Worm (Caenorhabditis elegans): Measurements from ENCODE around the gene uda-1.

Gene uda-1

DNA sequence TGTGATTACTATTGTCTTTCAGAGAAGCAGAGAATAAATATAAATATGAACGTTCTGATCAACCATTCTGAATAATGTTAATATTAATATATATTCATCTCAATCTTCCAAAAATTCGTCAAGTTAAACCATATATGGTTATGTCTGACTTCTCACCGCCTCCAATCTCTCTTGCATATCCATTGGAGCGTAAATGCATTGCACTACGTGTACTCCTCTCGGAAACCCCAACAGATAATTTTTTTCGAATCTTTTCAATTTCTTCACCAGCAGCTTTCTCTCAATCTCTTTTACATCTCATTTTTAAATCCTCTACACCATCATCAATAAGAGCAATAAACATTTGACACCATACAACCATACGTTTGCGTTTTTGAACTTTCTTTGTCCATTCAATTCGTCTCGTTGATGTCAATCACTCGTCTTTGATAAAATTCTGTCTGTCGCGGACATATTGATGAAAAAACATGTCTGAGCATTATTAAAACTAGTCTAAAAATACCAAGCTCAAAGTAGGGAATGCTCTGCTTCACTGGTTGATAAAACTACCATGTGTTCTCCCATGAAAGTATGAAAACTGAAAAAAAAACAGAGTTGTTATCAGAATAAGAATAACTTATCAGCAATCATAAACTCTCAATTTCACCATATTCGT lies 1.1 kb upstream of the uda-1 start (continued):
- TF ChIP-seq lsy-27 (tag; optimal IDR thresholded peaks at IDR 0.05; ENCODE audit: borderline replicate concordance, insufficient read depth): no peak
- TF ChIP-seq madf-10 (tag; optimal IDR thresholded peaks at IDR 0.05): no peak
- TF ChIP-seq egl-18 (GFP tag; IDR thresholded peaks at IDR 0.05): no peak
- TF ChIP-seq Y56A3A.18 (GFP tag; IDR thresholded peaks at IDR 0.05): no peak
- no peak for TF ChIP-seq lin-35 (GFP tag; optimal IDR thresholded peaks at IDR 0.05)
- no peak for TF ChIP-seq aptf-3 (GFP tag; IDR thresholded peaks at IDR 0.05)
- TF ChIP-seq mxl-1 (tag; optimal IDR thresholded peaks at IDR 0.05): no peak
- TF ChIP-seq F39B2.1 (GFP tag; IDR thresholded peaks at IDR 0.05): no peak
- TF ChIP-seq unc-62 (GFP tag; optimal IDR thresholded peaks at IDR 0.05): peak; percentile 63
- no peak for TF ChIP-seq F33H1.4 (GFP tag; IDR thresholded peaks at IDR 0.05)
- TF ChIP-seq atf-7 (tag; optimal IDR thresholded peaks at IDR 0.05): peak; percentile 7
- no peak for TF ChIP-seq T07F8.4 (tag; optimal IDR thresholded peaks at IDR 0.05)
- no peak for TF ChIP-seq athp-1 (tag; optimal IDR thresholded peaks at IDR 0.05)
- TF ChIP-seq ceh-91 (GFP tag; IDR thresholded peaks at IDR 0.05): no peak
- no peak for TF ChIP-seq ztf-18 (tag; optimal IDR thresholded peaks at IDR 0.05)
- no peak for TF ChIP-seq hsf-1 (GFP tag; IDR thresholded peaks at IDR 0.05)
- TF ChIP-seq rcor-1 (GFP tag; IDR thresholded peaks at IDR 0.05): no peak; the same call in 1 of the 2 replicates
- TF ChIP-seq ztf-3 (GFP tag; optimal IDR thresholded peaks at IDR 0.05): no peak
- TF ChIP-seq zim-3 (tag; optimal IDR thresholded peaks at IDR 0.05): no peak
- no peak for TF ChIP-seq T26A5.8 (tag; optimal IDR thresholded peaks at IDR 0.05)
- TF ChIP-seq nfya-1 (tag; optimal IDR thresholded peaks at IDR 0.05; ENCODE audit: borderline replicate concordance, insufficient read depth): no peak
- TF ChIP-seq Y53F4B.3 (GFP tag; IDR thresholded peaks at IDR 0.05): no peak
- no peak for TF ChIP-seq xnd-1 (tag; optimal IDR thresholded peaks at IDR 0.05)
- TF ChIP-seq F22D6.2 (tag; optimal IDR thresholded peaks at IDR 0.05): no peak
- no peak for TF ChIP-seq ama-1 (optimal IDR thresholded peaks at IDR 0.05)
- TF ChIP-seq ama-1 (GFP tag; optimal IDR thresholded peaks at IDR 0.05): no peak
- no peak for TF ChIP-seq sptf-2 (GFP tag; optimal IDR thresholded peaks at IDR 0.05)
- TF ChIP-seq ets-4 (GFP tag; optimal IDR thresholded peaks at IDR 0.05): no peak
- TF ChIP-seq F49E8.2 (tag; optimal IDR thresholded peaks at IDR 0.05; ENCODE audit: insufficient read depth): peak; percentile 21
- TF ChIP-seq snpc-1.1 (tag; optimal IDR thresholded peaks at IDR 0.05; ENCODE audit: insufficient read depth): peak; percentile 43
- TF ChIP-seq lin-26 (GFP tag; IDR thresholded peaks at IDR 0.05): no peak
- TF ChIP-seq fkh-3 (tag; optimal IDR thresholded peaks at IDR 0.05): no peak
- no peak; the same call in 1 of the 2 replicates for TF ChIP-seq Y53G8AR.9 (GFP tag; conservative IDR thresholded peaks at IDR 0.05)
- TF ChIP-seq lin-40 (tag; optimal IDR thresholded peaks at IDR 0.05): no peak
- TF ChIP-seq ceh-58 (GFP tag; IDR thresholded peaks at IDR 0.05): no peak
- no peak for TF ChIP-seq hlh-12 (tag; optimal IDR thresholded peaks at IDR 0.05)
- no peak for TF ChIP-seq gei-17 (GFP tag; optimal IDR thresholded peaks at IDR 0.05)
- TF ChIP-seq ZK185.1 (tag; optimal IDR thresholded peaks at IDR 0.05; ENCODE audit: poor library complexity, severe bottlenecking): peak; percentile 44
- no peak for TF ChIP-seq repo-1 (tag; optimal IDR thresholded peaks at IDR 0.05)
- no peak for TF ChIP-seq tbx-9 (tag; optimal IDR thresholded peaks at IDR 0.05; ENCODE audit: borderline replicate concordance)
- no peak for TF ChIP-seq sea-2 (GFP tag; IDR thresholded peaks at IDR 0.05)
- TF ChIP-seq pha-4 (tag; optimal IDR thresholded peaks at IDR 0.05): no peak
- no peak for TF ChIP-seq lir-1 (GFP tag; conservative IDR thresholded peaks at IDR 0.05)
- TF ChIP-seq D2030.7 (GFP tag; IDR thresholded peaks at IDR 0.05): peak; percentile 56; the same call in 1 of the 2 replicates
- TF ChIP-seq hrde-1 (tag; optimal IDR thresholded peaks at IDR 0.05; ENCODE audit: borderline replicate concordance): no peak
- TF ChIP-seq madf-3 (GFP tag; IDR thresholded peaks at IDR 0.05): no peak
